Worm (Caenorhabditis elegans) whole organism, L2 larva: ENCODE results near the gene ndua-8.
"Not testable (repeated sequence)": the region's sequence is repeated elsewhere in the genome, so short reads cannot be mapped to it uniquely, and the experiment has no call there.

Experiments used
- C34F6.9 ChIP-seq: fragments of 150-350 bp; optimal IDR thresholded peaks from 2 replicates; lab custom pipeline; 2014; ENCODE audit warnings: missing biosample characterization, missing genetic modification characterization
- F13H6.1 ChIP-seq: sonication (generic microtip); optimal IDR thresholded peaks from 2 replicates; lab custom pipeline; 2016; ENCODE audit warnings: missing genetic modification characterization, missing compliant biosample characterization
- R02D3.7 ChIP-seq: fragments of 150-350 bp; optimal IDR thresholded peaks from 2 replicates; lab custom pipeline; 2014; ENCODE audit warnings: missing biosample characterization, missing genetic modification characterization
- Y55F3AM.14 ChIP-seq: fragments of 200-800 bp; sonication (Bioruptor generic); optimal IDR thresholded peaks from 2 replicates; lab custom pipeline; 2018; ENCODE audit warnings: mild to moderate bottlenecking, missing genetic modification characterization, missing compliant biosample characterization
- ZK546.5 ChIP-seq: sonication (generic microtip); optimal IDR thresholded peaks from 2 replicates; lab custom pipeline; 2017; ENCODE audit warnings: missing biosample characterization, missing genetic modification characterization
- aly-2 ChIP-seq: fragments of 150-350 bp; optimal IDR thresholded peaks from 2 replicates; lab custom pipeline; 2014; ENCODE audit warnings: missing biosample characterization, missing genetic modification characterization
- ama-1 ChIP-seq: fragments of 150-350 bp; optimal IDR thresholded peaks from 2 replicates; lab custom pipeline; 2018; ENCODE audit warnings: inconsistent platforms
- blmp-1 ChIP-seq: sonication (generic microtip); optimal IDR thresholded peaks from 2 replicates; lab custom pipeline; 2017; ENCODE audit warnings: missing genetic modification characterization, mild to moderate bottlenecking, missing compliant biosample characterization, antibody characterized with exemption, moderate library complexity; ENCODE audit not compliant: insufficient read depth
- ceh-16 ChIP-seq: fragments of 150-350 bp; optimal IDR thresholded peaks from 2 replicates; lab custom pipeline; 2014; ENCODE audit warnings: missing biosample characterization, missing genetic modification characterization
- crh-2 ChIP-seq: sonication (generic microtip); optimal IDR thresholded peaks from 2 replicates; lab custom pipeline; 2017; ENCODE audit warnings: missing biosample characterization, missing genetic modification characterization
- dmd-4 ChIP-seq: sonication (generic microtip); optimal IDR thresholded peaks from 2 replicates; lab custom pipeline; 2017; ENCODE audit warnings: missing biosample characterization, missing genetic modification characterization
- elt-3 ChIP-seq: sonication (generic microtip); optimal IDR thresholded peaks from 2 replicates; lab custom pipeline; 2017; ENCODE audit warnings: missing biosample characterization, missing genetic modification characterization
- fos-1 ChIP-seq: fragments of 150-350 bp; optimal IDR thresholded peaks from 2 replicates; lab custom pipeline; 2014; ENCODE audit warnings: missing biosample characterization, missing genetic modification characterization
- gmeb-1 ChIP-seq: fragments of 150-350 bp; optimal IDR thresholded peaks from 2 replicates; lab custom pipeline; 2014; ENCODE audit warnings: missing biosample characterization, missing genetic modification characterization
- lin-11 ChIP-seq: fragments of 150-350 bp; sonication (generic microtip); optimal IDR thresholded peaks from 2 replicates; lab custom pipeline; 2014; ENCODE audit warnings: missing biosample characterization, missing genetic modification characterization, inconsistent platforms, mixed read lengths
- lin-13 ChIP-seq: fragments of 150-350 bp; optimal IDR thresholded peaks from 2 replicates; lab custom pipeline; 2014; ENCODE audit warnings: missing biosample characterization, missing genetic modification reagents, missing genetic modification characterization
- lin-39 ChIP-seq: fragments of 150-350 bp; optimal IDR thresholded peaks from 2 replicates; lab custom pipeline; 2014; ENCODE audit warnings: missing biosample characterization, missing genetic modification reagents, missing genetic modification characterization
- lsy-2 ChIP-seq, 2 experiments: fragments of 150-350 bp in 1 of 2; sonication (generic microtip) in 1 of 2; optimal IDR thresholded peaks; 2 replicates each; lab custom pipeline; 2014 to 2017; ENCODE audit warnings: missing biosample characterization in 2 of 2, missing genetic modification characterization in 2 of 2
- mab-5 ChIP-seq: fragments of 150-350 bp; optimal IDR thresholded peaks from 2 replicates; lab custom pipeline; 2014; ENCODE audit warnings: missing biosample characterization, missing genetic modification characterization
- mdl-1 ChIP-seq, 2 experiments: fragments of 150-350 bp in 1 of 2; sonication (generic microtip) in 1 of 2; optimal IDR thresholded peaks; 2 replicates each; lab custom pipeline; 2017; ENCODE audit warnings: missing biosample characterization in 2 of 2, missing genetic modification characterization in 2 of 2
- nhr-10 ChIP-seq: sonication (generic microtip); optimal IDR thresholded peaks from 2 replicates; lab custom pipeline; 2017; ENCODE audit warnings: missing biosample characterization, missing genetic modification characterization
- nhr-11 ChIP-seq: fragments of 150-350 bp; optimal IDR thresholded peaks from 2 replicates; lab custom pipeline; 2014; ENCODE audit warnings: missing biosample characterization, missing genetic modification characterization
- nhr-12 ChIP-seq: fragments of 150-350 bp; optimal IDR thresholded peaks from 2 replicates; lab custom pipeline; 2014; ENCODE audit warnings: missing biosample characterization, missing genetic modification characterization
- nhr-129 ChIP-seq: fragments of 150-350 bp; optimal IDR thresholded peaks from 2 replicates; lab custom pipeline; 2014; ENCODE audit warnings: missing biosample characterization, missing genetic modification characterization
- nhr-23 ChIP-seq: fragments of 150-350 bp; optimal IDR thresholded peaks from 2 replicates; lab custom pipeline; 2014; ENCODE audit warnings: missing biosample characterization, missing genetic modification reagents, missing genetic modification characterization
- nhr-237 ChIP-seq: fragments of 150-350 bp; optimal IDR thresholded peaks from 2 replicates; lab custom pipeline; 2014; ENCODE audit warnings: missing biosample characterization, missing genetic modification characterization
- nhr-6 ChIP-seq: fragments of 150-350 bp; optimal IDR thresholded peaks from 2 replicates; lab custom pipeline; 2014; ENCODE audit warnings: missing biosample characterization, missing genetic modification characterization
- nhr-77 ChIP-seq: fragments of 150-350 bp; optimal IDR thresholded peaks from 2 replicates; lab custom pipeline; 2014; ENCODE audit warnings: missing biosample characterization, missing genetic modification characterization
- peb-1 ChIP-seq: fragments of 150-350 bp; optimal IDR thresholded peaks from 2 replicates; lab custom pipeline; 2014; ENCODE audit warnings: missing biosample characterization, missing genetic modification characterization
- sem-4 ChIP-seq: fragments of 150-350 bp; optimal IDR thresholded peaks from 2 replicates; lab custom pipeline; 2014; ENCODE audit warnings: missing biosample characterization, missing genetic modification reagents, missing genetic modification characterization
- skn-1 ChIP-seq: sonication (generic microtip); optimal IDR thresholded peaks from 2 replicates; lab custom pipeline; 2017; ENCODE audit warnings: missing biosample characterization, missing genetic modification characterization
- sma-3 ChIP-seq: sonication (generic microtip); optimal IDR thresholded peaks from 2 replicates; lab custom pipeline; 2016; ENCODE audit warnings: missing genetic modification reagents, missing genetic modification characterization, missing compliant biosample characterization
- sma-9 ChIP-seq, 2 experiments: fragments of 150-350 bp in 1 of 2; sonication (generic microtip) in 1 of 2; optimal IDR thresholded peaks; 2 replicates each; lab custom pipeline; 2014 to 2016; ENCODE audit warnings: missing genetic modification characterization in 2 of 2, mild to moderate bottlenecking in 1 of 2, missing biosample characterization in 1 of 2, missing compliant biosample characterization in 1 of 2, missing genetic modification reagents in 1 of 2, moderate library complexity in 1 of 2
- unc-39 ChIP-seq: fragments of 150-350 bp; optimal IDR thresholded peaks from 2 replicates; lab custom pipeline; 2014; ENCODE audit warnings: missing biosample characterization, missing genetic modification characterization
- unc-55 ChIP-seq: fragments of 150-350 bp; sonication (generic microtip); optimal IDR thresholded peaks from 3 replicates; lab custom pipeline; 2014; ENCODE audit warnings: missing biosample characterization, missing genetic modification reagents, missing genetic modification characterization
- unc-62 ChIP-seq: fragments of 150-350 bp; optimal IDR thresholded peaks from 2 replicates; lab custom pipeline; 2014; ENCODE audit warnings: missing biosample characterization, missing genetic modification reagents, missing genetic modification characterization
- zag-1 ChIP-seq: fragments of 150-350 bp; optimal IDR thresholded peaks from 2 replicates; lab custom pipeline; 2014; ENCODE audit warnings: missing biosample characterization, missing genetic modification characterization
- ztf-1 ChIP-seq: fragments of 200-800 bp; sonication (Bioruptor generic); conservative IDR thresholded peaks from 2 replicates; pipeline ENCODE4 v1.3.6; 2022; ENCODE audit warnings: missing genetic modification characterization, missing compliant biosample characterization
- ztf-11 ChIP-seq: sonication (generic microtip); optimal IDR thresholded peaks from 2 replicates; lab custom pipeline; 2017; ENCODE audit warnings: missing biosample characterization, missing genetic modification characterization
- ztf-4 ChIP-seq: fragments of 150-350 bp; optimal IDR thresholded peaks from 2 replicates; lab custom pipeline; 2014; ENCODE audit warnings: missing biosample characterization, missing genetic modification characterization

The ndua-8 gene

ce11 chrIII:2563883-2564282 lies 35.0 kb downstream of the ndua-8 start, which contains the start of gene Y54F10AM.11:
Gene Y54F10AM.11 (minus strand): TSS chrIII:2563983.
- not testable (repeated sequence) for TF ChIP-seq skn-1; lin-11 (tag; lab: Kevin White, UChicago); aly-2 (tag; lab: Kevin White, UChicago)

ce11 chrIII:2571447-2571846 lies 42.6 kb downstream of the ndua-8 start, which contains the start of gene Y54F10AR.2:
Gene Y54F10AR.2 (minus strand): TSS chrIII:2571547.
- TF ChIP-seq ZK546.5 (no peak), lin-11 (tag; lab: Kevin White, UChicago) (no peak), nhr-10 (no peak), mdl-1 (tag; optimal IDR thresholded peaks at IDR 0.05; lab: Kevin White, UChicago) (no peak), peb-1 (tag; lab: Kevin White, UChicago) (no peak)

ce11 chrIII:2572421-2572820 lies 43.6 kb downstream of the ndua-8 start:
- no peak for TF ChIP-seq nhr-6
- no peak for TF ChIP-seq unc-39 (tag; lab: Kevin White, UChicago)
- no peak for TF ChIP-seq crh-2 (tag; lab: Kevin White, UChicago)
- TF ChIP-seq nhr-10 = no peak
- no peak for TF ChIP-seq fos-1 (tag; lab: Kevin White, UChicago)
- no peak for TF ChIP-seq sma-3 (GFP tag; lab: Kevin White, UChicago)
- TF ChIP-seq R02D3.7 = no peak
- TF ChIP-seq, all 48 proteins: peak for 0

- TF ChIP-seq ZK546.5 (no peak), nhr-77 (tag; lab: Kevin White, UChicago) (no peak), peb-1 (tag; lab: Kevin White, UChicago) (no peak), crh-2 (tag; lab: Kevin White, UChicago) (no peak), ztf-1 (GFP tag; lab: Robert Waterston, UW) (no peak), lin-39 (no peak), blmp-1 (tag; lab: Kevin White, UChicago) (no peak), gmeb-1 (tag; lab: Kevin White, UChicago) (no peak), nhr-237 (tag; lab: Kevin White, UChicago) (no peak), Y55F3AM.14 (GFP tag; lab: Kevin White, UChicago) (no peak), ztf-4 (tag; lab: Kevin White, UChicago) (no peak), R02D3.7 (no peak)
These were observed 46.8 kb downstream of the ndua-8 start, which contains the start of gene Y54F10AR.1 for ce11 chrIII:2575635-2576164. Gene Y54F10AR.1 (minus strand): TSS chrIII:2575685.

ce11 chrIII:2576360-2577259 lies 47.7 kb downstream of the ndua-8 start:
- no peak for TF ChIP-seq mab-5 (tag; lab: Kevin White, UChicago)
- TF ChIP-seq sma-9 (GFP tag; optimal IDR thresholded peaks at IDR 0.05; lab: Kevin White, UChicago) = no peak
- TF ChIP-seq sma-9 (tag; optimal IDR thresholded peaks at IDR 0.05; lab: Kevin White, UChicago) = no peak
- no peak for TF ChIP-seq unc-39 (tag; lab: Kevin White, UChicago)
- TF ChIP-seq ama-1 = peak; percentile 6
- TF ChIP-seq nhr-77 (tag; lab: Kevin White, UChicago) = no peak
- no peak for TF ChIP-seq elt-3 (tag; lab: Kevin White, UChicago)
- peak; percentile 47 to 82 for TF ChIP-seq lsy-2 (tag; optimal IDR thresholded peaks at IDR 0.05; lab: Kevin White, UChicago)
- no peak for TF ChIP-seq nhr-237 (tag; lab: Kevin White, UChicago)
- TF ChIP-seq unc-55 = peak; percentile 88
- peak; percentile 45 for TF ChIP-seq sem-4 (tag; lab: Kevin White, UChicago)
- peak; percentile 76 for TF ChIP-seq crh-2 (tag; lab: Kevin White, UChicago)
- peak; percentile 63 for TF ChIP-seq C34F6.9 (tag; lab: Kevin White, UChicago)
- TF ChIP-seq lin-39 = no peak
- peak; percentile 73 for TF ChIP-seq lin-13 (GFP tag; lab: Kevin White, UChicago)
- peak; percentile 30 for TF ChIP-seq gmeb-1 (tag; lab: Kevin White, UChicago)
- TF ChIP-seq nhr-12 (tag; lab: Kevin White, UChicago) = no peak
- TF ChIP-seq fos-1 (tag; lab: Kevin White, UChicago) = peak; percentile 79
- TF ChIP-seq lin-11 (tag; lab: Kevin White, UChicago) = no peak
- TF ChIP-seq nhr-11 (tag; lab: Kevin White, UChicago) = no peak
- no peak for TF ChIP-seq ztf-1 (GFP tag; lab: Robert Waterston, UW)
- TF ChIP-seq blmp-1 (tag; lab: Kevin White, UChicago) = peak; percentile 1
- no peak for TF ChIP-seq aly-2 (tag; lab: Kevin White, UChicago)
- peak; percentile 89 for TF ChIP-seq nhr-129 (tag; lab: Kevin White, UChicago)
- no peak for TF ChIP-seq nhr-23 (tag; lab: Kevin White, UChicago)
- peak; percentile 3 for TF ChIP-seq F13H6.1 (tag; lab: Kevin White, UChicago)
- no peak for TF ChIP-seq dmd-4 (tag; lab: Kevin White, UChicago)
- TF ChIP-seq nhr-6 = no peak
- peak in 1 of 2 experiments; percentile 5 for TF ChIP-seq mdl-1 (tag; optimal IDR thresholded peaks at IDR 0.05; lab: Kevin White, UChicago)
- TF ChIP-seq unc-62 (GFP tag; lab: Kevin White, UChicago) = no peak
- no peak for TF ChIP-seq ztf-11 (tag; lab: Kevin White, UChicago)
- no peak for TF ChIP-seq ceh-16 (tag; lab: Kevin White, UChicago)
- TF ChIP-seq ZK546.5 = no peak
- TF ChIP-seq zag-1 (tag; lab: Kevin White, UChicago) = peak; percentile 88
